Fruit fly (Drosophila melanogaster): Measurements from ENCODE around the gene Dci.
A peak's percentile ranks its signal among the peaks of the same experiment; 100 is the strongest.

The Dci gene

dm6 chr3L:872389-872972, 21.3 kb downstream of the Dci start (continued):
- TF ChIP-seq fd3F (GFP tag; optimal IDR thresholded peaks at IDR 0.05) (no peak), CG8924 (tag; optimal IDR thresholded peaks at IDR 0.05) (peak; percentile 20), E2f2 (GFP tag; IDR thresholded peaks at IDR 0.05) (peak; percentile 47; the same call in 1 of the 2 replicates), dysf (GFP tag; IDR thresholded peaks at IDR 0.05) (peak; percentile 55; the same call in 1 of the 3 replicates), cas (GFP tag; IDR thresholded peaks at IDR 0.05) (no peak), CG4854 (GFP tag; optimal IDR thresholded peaks at IDR 0.05) (no peak), CG9797 (GFP tag; optimal IDR thresholded peaks at IDR 0.05) (no peak), Antp (GFP tag; optimal IDR thresholded peaks at IDR 0.05) (peak; percentile 65), Six4 (GFP tag; optimal IDR thresholded peaks at IDR 0.05) (peak; percentile 40), CG8281 (tag; optimal IDR thresholded peaks at IDR 0.05) (no peak), ham (GFP tag; IDR thresholded peaks at IDR 0.05) (no peak), her (GFP tag; optimal IDR thresholded peaks at IDR 0.05) (peak; percentile 86), abd-A (tag; optimal IDR thresholded peaks at IDR 0.05) (no peak), sima (GFP tag; optimal IDR thresholded peaks at IDR 0.05) (no peak), CG6854 (GFP tag; optimal IDR thresholded peaks at IDR 0.05) (no peak), ranshi (GFP tag; IDR thresholded peaks at IDR 0.05) (peak; percentile 26; the same call in 1 of the 2 replicates), CG11723 (GFP tag; optimal IDR thresholded peaks at IDR 0.05) (no peak), CG16813 (GFP tag; IDR thresholded peaks at IDR 0.05; ENCODE audit: partially characterized antibody) (peak; percentile 86), eve (GFP tag; optimal IDR thresholded peaks at IDR 0.05) (no peak), ap (GFP tag; IDR thresholded peaks at IDR 0.05) (no peak), CG11695 (GFP tag; IDR thresholded peaks at IDR 0.05) (no peak), gsb (GFP tag; IDR thresholded peaks at IDR 0.05) (no peak), CG17912 (GFP tag; optimal IDR thresholded peaks at IDR 0.05) (peak; percentile 5), CG33557 (GFP tag; optimal IDR thresholded peaks at IDR 0.05) (no peak), CG17385 (GFP tag; optimal IDR thresholded peaks at IDR 0.05) (peak; percentile 31), Chrac-16 (GFP tag; optimal IDR thresholded peaks at IDR 0.05) (peak; percentile 42), run (tag; optimal IDR thresholded peaks at IDR 0.05) (no peak), nerfin-2 (GFP tag; IDR thresholded peaks at IDR 0.05; ENCODE audit: partially characterized antibody) (peak; percentile 76), Rfx (GFP tag; IDR thresholded peaks at IDR 0.05) (peak; percentile 53; the same call in 1 of the 2 replicates), cato (GFP tag; optimal IDR thresholded peaks at IDR 0.05; ENCODE audit: borderline replicate concordance) (peak; percentile 11), bbx (GFP tag; IDR thresholded peaks at IDR 0.05; ENCODE audit: partially characterized antibody) (no peak; the same call in 1 of the 2 replicates), CG12236 (GFP tag; optimal IDR thresholded peaks at IDR 0.05) (no peak), CG7987 (GFP tag; optimal IDR thresholded peaks at IDR 0.05) (no peak), btn (GFP tag; optimal IDR thresholded peaks at IDR 0.05) (no peak), al (GFP tag; IDR thresholded peaks at IDR 0.05) (peak; percentile 41; the same call in 1 of the 2 replicates), pita (GFP tag; optimal IDR thresholded peaks at IDR 0.05) (no peak), HLH3B (GFP tag; IDR thresholded peaks at IDR 0.05) (no peak), slp2 (GFP tag; optimal IDR thresholded peaks at IDR 0.05) (peak; percentile 60), Lim3 (GFP tag; IDR thresholded peaks at IDR 0.05) (no peak), hth (optimal IDR thresholded peaks at IDR 0.05) (no peak), Eip74EF (GFP tag; optimal IDR thresholded peaks at IDR 0.05) (no peak), Opbp (GFP tag; IDR thresholded peaks at IDR 0.05; ENCODE audit: partially characterized antibody) (no peak; the same call in 2 of the 3 replicates), CG14441 (GFP tag; IDR thresholded peaks at IDR 0.05) (peak; percentile 30; the same call in 1 of the 2 replicates), usp (GFP tag; optimal IDR thresholded peaks at IDR 0.05) (no peak), Ets65A (GFP tag) (peak; percentile 92), Oli (tag; optimal IDR thresholded peaks at IDR 0.05) (peak; percentile 12), CG31365 (tag; optimal IDR thresholded peaks at IDR 0.05) (no peak), Dip3 (GFP tag; optimal IDR thresholded peaks at IDR 0.05) (peak; percentile 18), kni (GFP tag; optimal IDR thresholded peaks at IDR 0.05) (no peak), CG10321 (GFP tag; IDR thresholded peaks at IDR 0.05) (no peak), CG34422 (GFP tag; IDR thresholded peaks at IDR 0.05) (peak; percentile 67)

All from whole organism, embryonic.